Fruit fly (Drosophila melanogaster): Measurements from ENCODE around the gene Eip74EF.

Eip74EF gene

DNA sequence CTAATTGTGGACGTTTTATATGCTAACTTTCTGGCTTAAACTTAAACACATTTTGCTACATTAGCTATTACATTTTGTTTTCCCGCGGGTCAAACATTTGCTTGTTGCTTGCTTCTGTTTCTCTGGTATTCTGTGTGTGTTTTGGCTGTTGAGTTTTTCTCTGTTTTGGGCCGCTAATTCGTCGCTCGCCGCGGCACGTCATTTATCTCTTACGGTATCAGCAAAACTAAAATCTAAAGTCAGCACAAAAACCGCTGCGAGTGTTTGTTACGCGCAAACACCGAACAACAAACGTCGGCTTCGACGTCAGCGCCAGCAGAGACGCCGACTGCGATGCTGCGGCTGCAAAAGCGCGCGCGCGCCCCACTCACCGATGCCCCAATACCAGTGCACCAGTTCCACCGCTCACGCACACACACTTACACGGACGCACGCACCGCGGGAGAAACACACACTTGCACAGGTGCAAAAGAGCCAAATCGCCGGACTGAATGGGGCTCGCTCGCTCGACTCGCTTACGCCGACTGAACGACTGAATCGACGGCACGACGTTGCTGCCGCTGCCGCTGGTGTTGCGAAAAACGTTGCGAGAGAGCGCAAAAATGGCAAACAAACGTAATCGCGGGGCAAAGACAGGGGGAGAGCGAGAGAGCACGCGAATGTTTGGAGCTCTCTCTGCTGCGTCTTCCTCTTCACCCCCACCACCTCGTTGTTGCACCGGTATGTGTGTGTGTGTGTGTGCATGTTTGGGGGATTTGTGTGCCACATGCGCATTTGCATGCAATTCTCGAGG, 42.8 kb downstream of the Eip74EF start (continued):
- no peak for TF ChIP-seq GATAe (GFP tag; conservative IDR thresholded peaks at IDR 0.05)
- no peak for TF ChIP-seq CG33557 (GFP tag; optimal IDR thresholded peaks at IDR 0.05)
- no peak for TF ChIP-seq unpg (GFP tag; optimal IDR thresholded peaks at IDR 0.05)
- no peak for TF ChIP-seq slp2 (GFP tag; optimal IDR thresholded peaks at IDR 0.05)
- TF ChIP-seq schlank (tag; optimal IDR thresholded peaks at IDR 0.05) = no peak
- no peak for TF ChIP-seq CG10959 (GFP tag; IDR thresholded peaks at IDR 0.05)
- no peak for TF ChIP-seq inv (GFP tag; IDR thresholded peaks at IDR 0.05; ENCODE audit: partially characterized antibody)
- TF ChIP-seq CG34422 (GFP tag; IDR thresholded peaks at IDR 0.05) = peak; percentile 32; the same call in 1 of the 3 replicates
- peak; percentile 50 for TF ChIP-seq Drgx (GFP tag; IDR thresholded peaks at IDR 0.05)
- TF ChIP-seq trem (tag; optimal IDR thresholded peaks at IDR 0.05) = no peak
- no peak for TF ChIP-seq CG9727 (GFP tag; optimal IDR thresholded peaks at IDR 0.05)
- TF ChIP-seq TFAM (GFP tag; optimal IDR thresholded peaks at IDR 0.05) = no peak
- TF ChIP-seq CG9215 (GFP tag; IDR thresholded peaks at IDR 0.05) = no peak
- 0 out of 3 replicates have a peak, but pooled peaks have one; percentile 54 for TF ChIP-seq ci (GFP tag; IDR thresholded peaks at IDR 0.05)
- TF ChIP-seq CG1024 (GFP tag; IDR thresholded peaks at IDR 0.05) = no peak
- TF ChIP-seq CG3838 (GFP tag; optimal IDR thresholded peaks at IDR 0.05) = no peak
- TF ChIP-seq fru (optimal IDR thresholded peaks at IDR 0.05) = no peak
- peak; percentile 42 for TF ChIP-seq CG12155 (GFP tag; optimal IDR thresholded peaks at IDR 0.05)
- TF ChIP-seq lov (optimal IDR thresholded peaks at IDR 0.05) = no peak
- TF ChIP-seq lov (GFP tag; IDR thresholded peaks at IDR 0.05) = no peak
- no peak for TF ChIP-seq CG11247 (GFP tag; IDR thresholded peaks at IDR 0.05)
- no peak for TF ChIP-seq fu2 (GFP tag; optimal IDR thresholded peaks at IDR 0.05)
- no peak for TF ChIP-seq Ravus (GFP tag; IDR thresholded peaks at IDR 0.05)
- TF ChIP-seq Sox102F (GFP tag; optimal IDR thresholded peaks at IDR 0.05) = no peak
- peak; percentile 95 for TF ChIP-seq cg (GFP tag; optimal IDR thresholded peaks at IDR 0.05)
- TF ChIP-seq gsb (GFP tag; IDR thresholded peaks at IDR 0.05) = no peak
- TF ChIP-seq CG31388 (GFP tag; optimal IDR thresholded peaks at IDR 0.05) = no peak
- no peak for TF ChIP-seq Doc3 (GFP tag; IDR thresholded peaks at IDR 0.05; ENCODE audit: partially characterized antibody)
- TF ChIP-seq eyg (GFP tag; optimal IDR thresholded peaks at IDR 0.05) = no peak
- no peak for TF ChIP-seq Hand (GFP tag; optimal IDR thresholded peaks at IDR 0.05)
- no peak for TF ChIP-seq CG43689 (GFP tag; IDR thresholded peaks at IDR 0.05)
- no peak for TF ChIP-seq pum (GFP tag; optimal IDR thresholded peaks at IDR 0.05)
- no peak for TF ChIP-seq CG1647 (GFP tag; optimal IDR thresholded peaks at IDR 0.05)
- no peak for TF ChIP-seq ara (GFP tag; IDR thresholded peaks at IDR 0.05)
- no peak for TF ChIP-seq dimm (GFP tag; IDR thresholded peaks at IDR 0.05)
- TF ChIP-seq CG9437 (GFP tag; optimal IDR thresholded peaks at IDR 0.05) = peak; percentile 4
- no peak for TF ChIP-seq phol (tag; optimal IDR thresholded peaks at IDR 0.05)
- no peak for TF ChIP-seq Atf-2 (GFP tag; optimal IDR thresholded peaks at IDR 0.05)
- TF ChIP-seq Sin3A (optimal IDR thresholded peaks at IDR 0.05) = no peak
- TF ChIP-seq al (GFP tag; IDR thresholded peaks at IDR 0.05) = no peak
- TF ChIP-seq kay (GFP tag; optimal IDR thresholded peaks at IDR 0.05) = no peak
- no peak for TF ChIP-seq CG7271 (tag; optimal IDR thresholded peaks at IDR 0.05)
- no peak for TF ChIP-seq NFAT (GFP tag; IDR thresholded peaks at IDR 0.05)
- TF ChIP-seq wek (GFP tag; optimal IDR thresholded peaks at IDR 0.05) = no peak
- peak; percentile 18 for TF ChIP-seq her (GFP tag; optimal IDR thresholded peaks at IDR 0.05)
- TF ChIP-seq bigmax (GFP tag; optimal IDR thresholded peaks at IDR 0.05) = no peak
- no peak for TF ChIP-seq CG11093 (GFP tag; IDR thresholded peaks at IDR 0.05)
- TF ChIP-seq CG2120 (GFP tag; optimal IDR thresholded peaks at IDR 0.05) = no peak
- peak; percentile 34 for TF ChIP-seq ATbp (GFP tag; optimal IDR thresholded peaks at IDR 0.05)
- TF ChIP-seq CG10979 (tag; optimal IDR thresholded peaks at IDR 0.05) = no peak
- no peak for TF ChIP-seq ken (GFP tag; IDR thresholded peaks at IDR 0.05)
- TF ChIP-seq Dip3 (GFP tag; optimal IDR thresholded peaks at IDR 0.05) = no peak
